Worm (Caenorhabditis elegans): ENCODE measurements around the gene cnnm-5.

DNA sequence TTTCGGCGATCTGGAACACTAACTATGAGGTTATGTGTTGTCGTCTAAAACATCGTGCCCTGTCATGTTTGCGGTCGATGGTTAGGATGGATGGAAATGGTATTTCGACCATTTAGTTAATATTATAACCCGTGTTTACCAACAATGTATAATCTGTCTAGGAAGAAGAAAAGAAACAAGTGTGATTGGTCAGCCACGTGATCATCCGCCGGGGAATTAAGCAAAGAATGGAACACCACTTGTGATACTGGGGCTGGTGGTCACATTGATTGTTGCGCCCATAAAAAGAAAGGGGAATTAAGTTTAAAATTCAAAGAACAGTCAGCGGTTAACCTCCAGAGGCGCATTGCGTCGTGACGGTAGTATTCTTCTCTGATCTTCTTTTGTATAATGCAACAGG is 46.6 kb upstream of the cnnm-5 start:
- TF ChIP-seq ama-1 (optimal IDR thresholded peaks at IDR 0.05) (no peak), ama-1 (GFP tag; optimal IDR thresholded peaks at IDR 0.05) (no peak), lin-26 (GFP tag; IDR thresholded peaks at IDR 0.05) (no peak), C06A6.2 (GFP tag; conservative IDR thresholded peaks at IDR 0.05) (no peak), ceh-91 (GFP tag; IDR thresholded peaks at IDR 0.05) (no peak), Y53F4B.3 (GFP tag; IDR thresholded peaks at IDR 0.05) (no peak), F49E8.2 (tag; optimal IDR thresholded peaks at IDR 0.05; ENCODE audit: insufficient read depth) (no peak), Y53G8AR.9 (GFP tag; conservative IDR thresholded peaks at IDR 0.05) (no peak), snpc-4 (GFP tag; optimal IDR thresholded peaks at IDR 0.05) (no peak), snpc-4 (tag; optimal IDR thresholded peaks at IDR 0.05) (no peak), madf-8 (GFP tag; conservative IDR thresholded peaks at IDR 0.05) (no peak), sdz-38 (tag; optimal IDR thresholded peaks at IDR 0.05) (no peak), aptf-3 (GFP tag; IDR thresholded peaks at IDR 0.05) (no peak), mes-4 (tag; optimal IDR thresholded peaks at IDR 0.05) (no peak), sptf-2 (GFP tag; optimal IDR thresholded peaks at IDR 0.05) (no peak), ccch-3 (GFP tag; optimal IDR thresholded peaks at IDR 0.05) (no peak)
